Fruit fly (Drosophila melanogaster) whole organism, adult: Measurements from ENCODE around the gene T48.

Experiments
- CG11617 ChIP-seq: fragments of 200-800 bp; sonication (Bioruptor generic); optimal IDR thresholded peaks from 2 replicates; lab custom pipeline; 2017; ENCODE audit warnings: mild to moderate bottlenecking, missing biosample characterization, missing genetic modification reagents, missing genetic modification characterization
- CG12768 ChIP-seq: fragments of 200-800 bp; sonication (Bioruptor generic); optimal IDR thresholded peaks from 2 replicates; lab custom pipeline; 2017; ENCODE audit warnings: missing biosample characterization, missing genetic modification characterization, mild to moderate bottlenecking, moderate library complexity, missing genetic modification reagents
- CG14711 ChIP-seq: fragments of 200-800 bp; sonication (Bioruptor generic); optimal IDR thresholded peaks from 2 replicates; lab custom pipeline; 2018; ENCODE audit warnings: missing biosample characterization, mild to moderate bottlenecking, missing genetic modification characterization, moderate library complexity
- CG1620 ChIP-seq: fragments of 200-800 bp; sonication (Bioruptor generic); optimal IDR thresholded peaks from 2 replicates; lab custom pipeline; 2016; ENCODE audit warnings: missing biosample characterization, missing genetic modification characterization
- CG33017 ChIP-seq: fragments of 200-800 bp; sonication (Bioruptor generic); optimal IDR thresholded peaks from 2 replicates; lab custom pipeline; 2018; ENCODE audit warnings: missing biosample characterization, mild to moderate bottlenecking, missing genetic modification characterization, moderate library complexity
- CG5204 ChIP-seq: fragments of 200-800 bp; sonication (Bioruptor generic); optimal IDR thresholded peaks from 2 replicates; lab custom pipeline; 2016; ENCODE audit warnings: missing biosample characterization, missing genetic modification characterization
- CG7045 ChIP-seq: fragments of 200-800 bp; sonication (Bioruptor generic); optimal IDR thresholded peaks from 2 replicates; lab custom pipeline; 2017; ENCODE audit warnings: missing biosample characterization, mild to moderate bottlenecking, missing genetic modification characterization
- CG7101 ChIP-seq: fragments of 200-800 bp; sonication (Bioruptor generic); optimal IDR thresholded peaks from 2 replicates; lab custom pipeline; 2018; ENCODE audit warnings: missing biosample characterization, mild to moderate bottlenecking, missing genetic modification characterization, moderate library complexity
- Clk ChIP-seq: fragments of 200-800 bp; sonication (Bioruptor generic); optimal IDR thresholded peaks from 2 replicates; lab custom pipeline; 2017; ENCODE audit warnings: missing biosample characterization, missing genetic modification characterization
- Crg-1 ChIP-seq: fragments of 200-800 bp; sonication (Bioruptor generic); optimal IDR thresholded peaks from 2 replicates; lab custom pipeline; 2016; ENCODE audit warnings: missing biosample characterization, missing genetic modification characterization
- Hr96 ChIP-seq: fragments of 200-800 bp; sonication (Bioruptor generic); optimal IDR thresholded peaks from 2 replicates; lab custom pipeline; 2016; ENCODE audit warnings: missing biosample characterization, missing genetic modification characterization
- Mnt ChIP-seq: fragments of 200-800 bp; sonication (Bioruptor generic); optimal IDR thresholded peaks from 2 replicates; lab custom pipeline; 2016; ENCODE audit warnings: missing biosample characterization, mild to moderate bottlenecking, missing genetic modification characterization
- bab1 ChIP-seq: fragments of 200-800 bp; sonication (Bioruptor generic); optimal IDR thresholded peaks from 3 replicates; lab custom pipeline; 2019; ENCODE audit warnings: missing biosample characterization, mild to moderate bottlenecking, missing genetic modification characterization, moderate library complexity
- cic ChIP-seq: fragments of 200-800 bp; sonication (Bioruptor generic); optimal IDR thresholded peaks from 2 replicates; lab custom pipeline; 2017; ENCODE audit warnings: missing biosample characterization, mild to moderate bottlenecking, missing genetic modification characterization, moderate library complexity
- cnc ChIP-seq, 2 experiments: fragments of >200 bp; optimal IDR thresholded peaks; 2 replicates each; lab custom pipeline; 2017
- kay ChIP-seq: fragments of 200-800 bp; sonication (Bioruptor generic); peaks from one replicate; lab custom pipeline; 2016; ENCODE audit warnings: missing biosample characterization, missing genetic modification characterization, borderline replicate concordance
- ovo ChIP-seq: fragments of 200-800 bp; sonication (Bioruptor generic); optimal IDR thresholded peaks from 2 replicates; lab custom pipeline; 2016; ENCODE audit warnings: missing biosample characterization, missing genetic modification characterization
- pad ChIP-seq: fragments of 200-800 bp; sonication (Bioruptor generic); optimal IDR thresholded peaks from 3 replicates; lab custom pipeline; 2017; ENCODE audit warnings: missing biosample characterization, missing genetic modification characterization, mild to moderate bottlenecking, moderate library complexity, missing genetic modification reagents
- tj ChIP-seq: fragments of 200-800 bp; sonication (Bioruptor generic); optimal IDR thresholded peaks from 3 replicates; lab custom pipeline; 2017; ENCODE audit warnings: missing biosample characterization, mild to moderate bottlenecking, missing genetic modification characterization, moderate library complexity
- toe ChIP-seq: fragments of 200-800 bp; sonication (Bioruptor generic); optimal IDR thresholded peaks from 2 replicates; lab custom pipeline; 2016; ENCODE audit warnings: missing biosample characterization, missing genetic modification characterization

The T48 gene

dm6 chr3R:26893621-26894316 lies 12.2 kb downstream of the T48 start:
- TF ChIP-seq Hr96 (GFP tag; lab: Kevin White, UChicago): no peak
- TF ChIP-seq kay (GFP tag; lab: Kevin White, UChicago): peak; percentile 6
- TF ChIP-seq CG33017 (tag; lab: Kevin White, UChicago): no peak

dm6 chr3R:26896260-26896659 lies 14.7 kb downstream of the T48 start:
- TF ChIP-seq CG7101 (tag; lab: Kevin White, UChicago) (no peak), kay (GFP tag; lab: Kevin White, UChicago) (peak; percentile 83)

dm6 chr3R:26897302-26897701 lies 15.8 kb downstream of the T48 start:
- TF ChIP-seq CG5204 (GFP tag; lab: Kevin White, UChicago) (no peak), ovo (no peak), toe (no peak), kay (GFP tag; lab: Kevin White, UChicago) (peak; percentile 71)

- TF ChIP-seq CG12768 (GFP tag; lab: Kevin White, UChicago): no peak
- TF ChIP-seq CG33017 (tag; lab: Kevin White, UChicago): no peak
- no peak for TF ChIP-seq toe
- TF ChIP-seq kay (GFP tag; lab: Kevin White, UChicago): peak; percentile 14
- no peak for TF ChIP-seq CG5204 (GFP tag; lab: Kevin White, UChicago)
- no peak for TF ChIP-seq cnc (optimal IDR thresholded peaks at IDR 0.05; lab: Kevin White, UChicago)
Measured at dm6 chr3R:26899982-26900381, 18.4 kb downstream of the T48 start.

- TF ChIP-seq tj (GFP tag; lab: Kevin White, UChicago): peak; percentile 91
- TF ChIP-seq Clk (GFP tag; lab: Kevin White, UChicago): no peak
Measured at dm6 chr3R:26906034-26906433, 24.5 kb downstream of the T48 start.

- TF ChIP-seq CG12768 (GFP tag; lab: Kevin White, UChicago) (no peak), CG7101 (tag; lab: Kevin White, UChicago) (no peak), ovo (no peak), Crg-1 (no peak), Hr96 (GFP tag; lab: Kevin White, UChicago) (no peak), bab1 (GFP tag; lab: Kevin White, UChicago) (no peak), pad (GFP tag; lab: Kevin White, UChicago) (no peak), CG33017 (tag; lab: Kevin White, UChicago) (no peak), tj (GFP tag; lab: Kevin White, UChicago) (no peak), Clk (GFP tag; lab: Kevin White, UChicago) (no peak), CG11617 (no peak), cic (no peak), CG7045 (GFP tag; lab: Kevin White, UChicago) (no peak), kay (GFP tag; lab: Kevin White, UChicago) (no peak), Mnt (GFP tag; lab: Kevin White, UChicago) (no peak)
Measured at dm6 chr3R:26906711-26907510, 25.4 kb downstream of the T48 start.

dm6 chr3R:26908750-26909149 lies 27.2 kb downstream of the T48 start:
- TF ChIP-seq pad (GFP tag; lab: Kevin White, UChicago): no peak
- no peak for TF ChIP-seq cnc (optimal IDR thresholded peaks at IDR 0.05; lab: Kevin White, UChicago)
- TF ChIP-seq CG1620 (GFP tag; lab: Kevin White, UChicago): no peak
- TF ChIP-seq Mnt (GFP tag; lab: Kevin White, UChicago): no peak
- TF ChIP-seq toe: no peak
- TF ChIP-seq CG7101 (tag; lab: Kevin White, UChicago): no peak
- no peak for TF ChIP-seq Clk (GFP tag; lab: Kevin White, UChicago)
- no peak for TF ChIP-seq tj (GFP tag; lab: Kevin White, UChicago)
- TF ChIP-seq CG11617: no peak
- no peak for TF ChIP-seq ovo
- no peak for TF ChIP-seq CG12768 (GFP tag; lab: Kevin White, UChicago)

dm6 chr3R:26912615-26913014 lies 31.1 kb downstream of the T48 start, which contains the start of gene Ets97D:
Gene Ets97D, minus strand, starts transcription at chr3R:26912886.
- TF ChIP-seq bab1 (GFP tag; lab: Kevin White, UChicago) (peak; percentile 60), cnc (optimal IDR thresholded peaks at IDR 0.05; lab: Kevin White, UChicago) (no peak), CG14711 (tag; lab: Kevin White, UChicago) (peak; percentile 93), Mnt (GFP tag; lab: Kevin White, UChicago) (peak; percentile 83)
